Fruit fly (Drosophila melanogaster): ENCODE measurements around the gene Twdlalpha.

dm6 chrX:16693805-16694387 is 48.8 kb upstream of the Twdlalpha start:
- TF ChIP-seq psq (GFP tag; optimal IDR thresholded peaks at IDR 0.05), result no peak
- TF ChIP-seq tai (GFP tag; optimal IDR thresholded peaks at IDR 0.05), result no peak
- TF ChIP-seq usp (GFP tag; optimal IDR thresholded peaks at IDR 0.05), result no peak
- no peak for TF ChIP-seq dsf (GFP tag; optimal IDR thresholded peaks at IDR 0.05; ENCODE audit: borderline replicate concordance)

All from whole organism, wandering third instar larva.